Fruit fly (Drosophila melanogaster) Kc167 (cell line): Measurements from ENCODE around the gene CG32301.

Experiments used
- Myc ChIP-seq: fragments of >200 bp; optimal IDR thresholded peaks from 2 replicates; lab custom pipeline; 2017; ENCODE audit warnings: missing external identifiers
- insv ChIP-seq: fragments of >200 bp; optimal IDR thresholded peaks from 3 replicates; lab custom pipeline; 2018; ENCODE audit warnings: missing external identifiers
- psq ChIP-seq: fragments of >200 bp; optimal IDR thresholded peaks from 2 replicates; lab custom pipeline; 2017; ENCODE audit warnings: missing external identifiers

DNA sequence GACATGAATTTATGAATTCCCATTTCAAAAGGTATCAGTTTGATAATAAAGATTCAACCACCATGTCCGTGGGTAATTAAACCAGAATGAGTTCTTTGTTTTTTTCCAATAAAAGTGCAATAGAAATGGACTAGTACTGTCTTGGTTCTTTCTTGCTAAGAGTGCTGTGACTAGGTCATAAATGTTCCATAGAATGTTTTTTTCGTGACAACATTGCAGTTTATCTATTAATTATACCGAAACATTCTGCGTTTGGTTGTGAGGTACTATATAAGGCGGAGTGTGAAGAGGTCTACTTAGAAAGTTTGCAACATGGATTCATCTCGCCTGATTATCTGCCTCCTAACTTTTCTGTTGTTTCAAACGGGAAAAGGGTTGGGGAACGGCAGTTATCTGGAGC, 23.3 kb downstream of the CG32301 start, which contains the start of gene obst-I:
- no peak for TF ChIP-seq psq (lab: Kevin White, UChicago)
- no peak for TF ChIP-seq Myc (lab: Kevin White, UChicago)
- TF ChIP-seq insv (lab: Kevin White, UChicago), result no peak
